Worm (Caenorhabditis elegans) whole organism, young adult: ENCODE measurements around the gene srbc-57.

Experiments
- Y53G8AR.9 ChIP-seq: fragments of 200-800 bp; sonication (Bioruptor generic); conservative IDR thresholded peaks from 2 replicates; pipeline ENCODE4 v1.3.6; 2022; ENCODE audit warnings: missing genetic modification reagents, missing genetic modification characterization, missing compliant biosample characterization
- ama-1 ChIP-seq, 3 experiments: fragments of 150-350 bp in 1 of 3; sonication (generic microtip) in 2 of 3; optimal IDR thresholded peaks; 2 replicates each; lab custom pipeline; 2014 to 2018; ENCODE audit warnings: missing biosample characterization in 2 of 3, missing genetic modification characterization in 2 of 3, missing genetic modification reagents in 2 of 3
- aptf-2 ChIP-seq: fragments of 200-800 bp; sonication (Bioruptor generic); conservative IDR thresholded peaks from 2 replicates; pipeline ENCODE4 v1.3.6; 2022; ENCODE audit warnings: missing genetic modification reagents, missing genetic modification characterization, missing compliant biosample characterization
- atf-7 ChIP-seq: sonication (generic microtip); optimal IDR thresholded peaks from 2 replicates; lab custom pipeline; 2017; ENCODE audit warnings: mild to moderate bottlenecking, missing genetic modification characterization, missing compliant biosample characterization
- cebp-1 ChIP-seq, 2 experiments: fragments of 200-800 bp in 1 of 2; sonication (Bioruptor generic) in 1 of 2; sonication (generic microtip) in 1 of 2; IDR thresholded peaks in 1 of 2; optimal IDR thresholded peaks in 1 of 2; 2 replicates each; pipeline versions ENCODE4 v1.3.6 to Lab custom; 2017 to 2022; ENCODE audit warnings: missing compliant biosample characterization in 2 of 2, missing genetic modification characterization in 2 of 2, mild to moderate bottlenecking in 1 of 2, missing genetic modification reagents in 1 of 2, moderate library complexity in 1 of 2
- dox-1 ChIP-seq: fragments of 200-800 bp; sonication (Bioruptor generic); IDR thresholded peaks from 2 replicates; pipeline ENCODE4 v1.3.6; 2022; ENCODE audit warnings: missing genetic modification reagents, missing genetic modification characterization, missing compliant biosample characterization
- hsf-1 ChIP-seq: fragments of 200-800 bp; sonication (Bioruptor generic); IDR thresholded peaks from 2 replicates; pipeline ENCODE4 v1.3.6; 2022; ENCODE audit warnings: missing genetic modification reagents, missing genetic modification characterization, missing compliant biosample characterization
- let-607 ChIP-seq, 2 experiments: fragments of 200-800 bp in 1 of 2; sonication (Bioruptor generic) in 1 of 2; sonication (generic microtip) in 1 of 2; optimal IDR thresholded peaks; 2 replicates each; lab custom pipeline; 2016 to 2018; ENCODE audit warnings: mild to moderate bottlenecking in 2 of 2, missing compliant biosample characterization in 2 of 2, missing genetic modification characterization in 2 of 2, moderate library complexity in 2 of 2, missing genotype in 1 of 2
- madf-10 ChIP-seq: sonication (generic microtip); optimal IDR thresholded peaks from 2 replicates; lab custom pipeline; 2016; ENCODE audit warnings: mild to moderate bottlenecking, missing genetic modification characterization, missing compliant biosample characterization
- nhr-80 ChIP-seq: sonication (generic microtip); optimal IDR thresholded peaks from 2 replicates; lab custom pipeline; 2016; ENCODE audit warnings: missing genetic modification characterization, missing compliant biosample characterization
- unc-62 ChIP-seq: fragments of 150-350 bp; optimal IDR thresholded peaks from 2 replicates; lab custom pipeline; 2014; ENCODE audit warnings: missing biosample characterization, missing genetic modification reagents, missing genetic modification characterization
- xnd-1 ChIP-seq: sonication (generic microtip); optimal IDR thresholded peaks from 2 replicates; lab custom pipeline; 2016; ENCODE audit warnings: missing genotype, missing genetic modification reagents, missing genetic modification characterization, missing compliant biosample characterization
- ztf-28 ChIP-seq: fragments of 200-800 bp; sonication (Bioruptor generic); IDR thresholded peaks from 2 replicates; pipeline ENCODE4 v1.3.6; 2022; ENCODE audit warnings: missing genetic modification reagents, missing genetic modification characterization, missing compliant biosample characterization

srbc-57 gene

DNA sequence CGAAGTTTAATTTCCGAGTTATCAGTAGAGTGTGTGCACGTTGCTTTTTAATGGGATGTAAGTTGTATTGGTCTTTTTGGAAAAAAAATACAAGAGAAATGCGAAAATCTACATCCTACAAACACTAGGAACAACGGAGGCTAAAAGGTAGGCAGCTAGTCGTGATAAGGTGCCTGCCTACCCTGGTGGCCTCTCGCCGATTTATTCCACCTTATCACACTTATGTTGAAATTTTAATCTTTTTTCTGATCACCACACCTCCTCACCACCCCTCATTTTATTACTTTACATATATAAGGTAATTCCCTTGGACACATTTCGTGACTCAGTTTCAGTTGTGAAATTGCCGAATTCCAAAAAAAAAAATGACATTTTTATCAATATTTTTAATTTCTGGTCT, 46.2 kb downstream of the srbc-57 start, which contains the start of gene dod-20:
Gene dod-20 (plus strand): TSS at position 301 of the 400 bp plus-strand sequence.
- 0 out of 2 replicates have a peak, but pooled peaks have one; percentile 22 for TF ChIP-seq cebp-1 (GFP tag; IDR thresholded peaks at IDR 0.05; lab: Robert Waterston, UW)
- TF ChIP-seq cebp-1 (tag; optimal IDR thresholded peaks at IDR 0.05; lab: Kevin White, UChicago): no peak
- no peak for TF ChIP-seq ztf-28 (GFP tag; lab: Robert Waterston, UW)
- TF ChIP-seq aptf-2 (GFP tag; lab: Robert Waterston, UW): no peak
- TF ChIP-seq nhr-80 (tag; lab: Kevin White, UChicago): peak; percentile 34

DNA sequence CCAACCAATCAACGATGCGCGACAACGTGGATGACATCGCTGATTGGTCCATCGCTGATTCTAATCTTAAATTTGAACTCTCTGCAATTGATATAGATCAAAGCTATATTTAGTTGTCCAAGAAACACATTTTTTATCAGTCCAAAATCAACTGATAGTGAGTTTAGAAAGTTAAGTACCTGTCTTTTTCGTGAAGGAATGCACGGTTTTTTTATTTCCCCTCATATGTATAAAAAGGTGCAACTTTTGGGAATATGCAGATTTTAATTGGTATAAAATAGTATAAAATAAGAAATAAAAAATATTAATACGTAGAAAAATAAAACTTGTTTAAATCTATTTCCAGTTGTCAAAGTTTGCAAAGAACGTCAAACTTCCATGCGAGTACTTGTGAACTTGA, 49.9 kb downstream of the srbc-57 start, which contains the start of gene Y39D8A.1:
Gene Y39D8A.1 (plus strand): TSS at position 301 of the 400 bp plus-strand sequence.
- no peak for TF ChIP-seq Y53G8AR.9 (GFP tag; lab: Robert Waterston, UW)

DNA sequence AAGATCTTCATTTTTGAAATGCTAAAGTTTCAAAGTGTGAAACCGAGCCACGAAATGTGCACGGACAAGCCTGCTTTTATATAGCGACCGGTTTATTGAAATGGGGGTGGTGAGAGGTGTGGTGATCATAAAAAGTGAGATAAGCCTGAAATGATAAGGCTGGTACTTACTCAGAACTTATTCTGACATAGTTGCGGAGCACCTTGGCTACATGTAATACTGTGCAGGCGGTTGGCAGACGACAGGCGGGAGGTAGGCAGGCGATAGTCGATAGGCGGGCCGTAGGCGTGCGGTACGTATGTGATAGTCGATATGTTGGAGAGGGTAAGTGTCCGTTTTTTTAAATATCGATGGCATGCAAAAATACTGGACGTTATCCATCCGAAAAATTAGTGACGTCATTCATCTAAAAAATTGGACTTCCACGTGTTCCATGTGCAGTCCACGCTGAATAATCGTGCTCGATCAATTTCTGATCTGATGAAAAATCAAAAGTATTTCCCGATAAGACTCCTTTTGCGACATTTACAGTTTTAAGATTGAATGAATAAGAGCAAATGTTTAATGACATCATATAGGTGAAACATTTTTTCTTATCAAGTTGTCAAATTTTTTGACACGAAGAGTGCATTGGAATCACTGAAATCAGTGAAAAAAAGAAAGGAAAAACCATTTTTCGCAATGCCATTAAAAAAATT, 50.6 kb downstream of the srbc-57 start, which contains the start of gene irg-8:
Gene irg-8 (minus strand): TSS at position 51 of the 698 bp plus-strand sequence.
- no peak for TF ChIP-seq dox-1 (GFP tag; lab: Robert Waterston, UW)
- no peak for TF ChIP-seq ama-1 (optimal IDR thresholded peaks at IDR 0.05; lab: Kevin White, UChicago)
- no peak for TF ChIP-seq ama-1 (GFP tag; optimal IDR thresholded peaks at IDR 0.05; lab: Kevin White, UChicago)
- peak; percentile 35 for TF ChIP-seq nhr-80 (tag; lab: Kevin White, UChicago)
- no peak for TF ChIP-seq madf-10
- TF ChIP-seq xnd-1 (tag; lab: Kevin White, UChicago): no peak
- TF ChIP-seq let-607 (tag; optimal IDR thresholded peaks at IDR 0.05; lab: Kevin White, UChicago): peak in 1 of 2 experiments; percentile 45
- TF ChIP-seq hsf-1: no peak
- peak; percentile 79 for TF ChIP-seq atf-7 (tag; lab: Kevin White, UChicago)
- peak; percentile 70 for TF ChIP-seq unc-62 (GFP tag; lab: Kevin White, UChicago)
- TF ChIP-seq, all 124 proteins: peak for 4
